Fruit fly (Drosophila melanogaster) whole organism, prepupa: Measurements from ENCODE around the gene Regnase-1.

ENCODE experiments used
- Blimp-1 ChIP-seq: fragments of 200-800 bp; sonication (Bioruptor generic); optimal IDR thresholded peaks from 3 replicates; lab custom pipeline; 2017; ENCODE audit warnings: missing biosample characterization, missing genetic modification characterization, mild to moderate bottlenecking, moderate library complexity, missing genetic modification reagents
- CG10631 ChIP-seq: fragments of 200-800 bp; sonication (Bioruptor generic); optimal IDR thresholded peaks from 2 replicates; lab custom pipeline; 2016; ENCODE audit warnings: missing biosample characterization, missing genetic modification characterization
- CG10669 ChIP-seq: fragments of 200-800 bp; sonication (Bioruptor generic); optimal IDR thresholded peaks from 3 replicates; lab custom pipeline; 2018; ENCODE audit warnings: missing biosample characterization, mild to moderate bottlenecking, missing genetic modification characterization, moderate library complexity
- CG11294 ChIP-seq: fragments of 200-800 bp; sonication (Bioruptor generic); IDR thresholded peaks from 2 replicates; pipeline ENCODE4 v1.3.6; 2022; ENCODE audit warnings: missing biosample characterization, missing genetic modification characterization
- CG11762 ChIP-seq: fragments of 200-800 bp; sonication (Bioruptor generic); optimal IDR thresholded peaks from 3 replicates; lab custom pipeline; 2016; ENCODE audit warnings: missing biosample characterization, missing genetic modification characterization; ENCODE audit not compliant: insufficient read depth
- CG11902 ChIP-seq: fragments of 200-800 bp; sonication (Bioruptor generic); optimal IDR thresholded peaks from 3 replicates; lab custom pipeline; 2016; ENCODE audit warnings: missing biosample characterization, missing genetic modification characterization
- CG15336 ChIP-seq: fragments of 200-800 bp; sonication (Bioruptor generic); IDR thresholded peaks from 2 replicates; pipeline ENCODE4 v1.3.6; 2022; ENCODE audit warnings: missing biosample characterization, missing genetic modification characterization
- CG1621 ChIP-seq: fragments of 200-800 bp; sonication (Bioruptor generic); optimal IDR thresholded peaks from 3 replicates; lab custom pipeline; 2018; ENCODE audit warnings: missing biosample characterization, mild to moderate bottlenecking, missing genetic modification characterization
- CG16779 ChIP-seq: fragments of 200-800 bp; sonication (Bioruptor generic); optimal IDR thresholded peaks from 3 replicates; lab custom pipeline; 2017; ENCODE audit warnings: missing biosample characterization, mild to moderate bottlenecking, missing genetic modification characterization
- CG3032 ChIP-seq: fragments of 200-800 bp; optimal IDR thresholded peaks from 2 replicates; lab custom pipeline; 2019; ENCODE audit warnings: missing biosample characterization, mild to moderate bottlenecking, missing genetic modification characterization, moderate library complexity
- CG31627 ChIP-seq: fragments of 200-800 bp; sonication (Bioruptor generic); optimal IDR thresholded peaks from 3 replicates; lab custom pipeline; 2016; ENCODE audit warnings: missing biosample characterization, missing genetic modification characterization
- CG34406 ChIP-seq: fragments of 200-800 bp; sonication (Bioruptor generic); optimal IDR thresholded peaks from 3 replicates; lab custom pipeline; 2016; ENCODE audit warnings: missing biosample characterization, missing genetic modification characterization
- CG3919 ChIP-seq: fragments of 200-800 bp; sonication (Bioruptor generic); optimal IDR thresholded peaks from 3 replicates; lab custom pipeline; 2016; ENCODE audit warnings: missing biosample characterization, missing genetic modification characterization
- CG4318 ChIP-seq: fragments of 200-800 bp; sonication (Bioruptor generic); optimal IDR thresholded peaks from 3 replicates; lab custom pipeline; 2017; ENCODE audit warnings: missing biosample characterization, mild to moderate bottlenecking, missing genetic modification characterization
- CG6163 ChIP-seq: fragments of 200-800 bp; sonication (Bioruptor generic); IDR thresholded peaks from 3 replicates; pipeline ENCODE4 v1.3.6; 2022; ENCODE audit warnings: missing biosample characterization, missing genetic modification characterization
- CG6276 ChIP-seq: fragments of 200-800 bp; sonication (Bioruptor generic); optimal IDR thresholded peaks from 2 replicates; lab custom pipeline; 2017; ENCODE audit warnings: missing biosample characterization, mild to moderate bottlenecking, missing genetic modification characterization
- CG6792 ChIP-seq: fragments of 200-800 bp; sonication (Bioruptor generic); optimal IDR thresholded peaks from 3 replicates; lab custom pipeline; 2016; ENCODE audit warnings: missing biosample characterization, missing genetic modification characterization
- CG6808 ChIP-seq: fragments of 200-800 bp; sonication (Bioruptor generic); optimal IDR thresholded peaks from 3 replicates; lab custom pipeline; 2017; ENCODE audit warnings: missing biosample characterization, missing genetic modification characterization, mild to moderate bottlenecking, moderate library complexity, missing genetic modification reagents
- CG7368 ChIP-seq: fragments of 200-800 bp; sonication (Bioruptor generic); optimal IDR thresholded peaks from 3 replicates; lab custom pipeline; 2016; ENCODE audit warnings: missing biosample characterization, missing genetic modification characterization
- CG8119 ChIP-seq: fragments of 200-800 bp; sonication (Bioruptor generic); IDR thresholded peaks from 3 replicates; pipeline ENCODE4 v1.3.6; 2022; ENCODE audit warnings: missing biosample characterization, missing genetic modification characterization
- CG8632 ChIP-seq: fragments of 200-800 bp; sonication (Bioruptor generic); optimal IDR thresholded peaks from 3 replicates; lab custom pipeline; 2016; ENCODE audit warnings: missing biosample characterization, missing genetic modification characterization
- Eip75B ChIP-seq: fragments of 200-800 bp; sonication (Bioruptor generic); optimal IDR thresholded peaks from 3 replicates; lab custom pipeline; 2016; ENCODE audit warnings: missing biosample characterization, missing genetic modification characterization
- Eip78C ChIP-seq: fragments of 200-800 bp; sonication (Bioruptor generic); peaks from one replicate; lab custom pipeline; 2016; ENCODE audit warnings: missing biosample characterization, missing genetic modification characterization
- Eip93F ChIP-seq: fragments of 200-800 bp; sonication (Bioruptor generic); optimal IDR thresholded peaks from 2 replicates; lab custom pipeline; 2016; ENCODE audit warnings: missing biosample characterization, mild to moderate bottlenecking, missing genetic modification characterization
- Ets21C ChIP-seq: fragments of 200-800 bp; sonication (Bioruptor generic); optimal IDR thresholded peaks from 3 replicates; lab custom pipeline; 2016; ENCODE audit warnings: missing biosample characterization, missing genetic modification characterization
- Ets96B ChIP-seq: fragments of 200-800 bp; optimal IDR thresholded peaks from 2 replicates; lab custom pipeline; 2019; ENCODE audit warnings: missing biosample characterization, mild to moderate bottlenecking, missing genetic modification characterization, moderate library complexity
- Gug ChIP-seq: fragments of 200-800 bp; sonication (Bioruptor generic); IDR thresholded peaks from 2 replicates; pipeline ENCODE4 v1.3.6; 2022; ENCODE audit warnings: missing biosample characterization, missing genetic modification characterization
- Hr38 ChIP-seq: sonication (Bioruptor generic); optimal IDR thresholded peaks from 2 replicates; lab custom pipeline; 2016; ENCODE audit warnings: missing biosample characterization, missing genetic modification characterization
- Hr4 ChIP-seq: fragments of 200-800 bp; sonication (Bioruptor generic); optimal IDR thresholded peaks from 3 replicates; lab custom pipeline; 2016; ENCODE audit warnings: missing biosample characterization, missing genetic modification characterization
- Lpt ChIP-seq: fragments of 200-800 bp; sonication (Bioruptor generic); optimal IDR thresholded peaks from 3 replicates; lab custom pipeline; 2016; ENCODE audit warnings: missing biosample characterization, missing genetic modification characterization
- Met ChIP-seq: fragments of 200-800 bp; sonication (Bioruptor generic); optimal IDR thresholded peaks from 3 replicates; lab custom pipeline; 2016; ENCODE audit warnings: missing biosample characterization, missing genetic modification characterization
- OdsH ChIP-seq: fragments of 200-800 bp; sonication (Bioruptor generic); optimal IDR thresholded peaks from 3 replicates; lab custom pipeline; 2016; ENCODE audit warnings: missing biosample characterization, missing genetic modification characterization
- Sox102F ChIP-seq: fragments of 200-800 bp; sonication (Bioruptor generic); optimal IDR thresholded peaks from 2 replicates; lab custom pipeline; 2016; ENCODE audit warnings: missing biosample characterization, mild to moderate bottlenecking, missing genetic modification characterization
- Sox14 ChIP-seq: fragments of 200-800 bp; sonication (Bioruptor generic); optimal IDR thresholded peaks from 3 replicates; lab custom pipeline; 2016; ENCODE audit warnings: missing biosample characterization, missing genetic modification characterization
- Sox15 ChIP-seq: fragments of 200-800 bp; sonication (Bioruptor generic); optimal IDR thresholded peaks from 3 replicates; lab custom pipeline; 2016; ENCODE audit warnings: missing biosample characterization, missing genetic modification characterization
- acj6 ChIP-seq: fragments of 200-800 bp; sonication (Bioruptor generic); optimal IDR thresholded peaks from 3 replicates; lab custom pipeline; 2016; ENCODE audit warnings: missing biosample characterization, missing genetic modification characterization
- cyc ChIP-seq: fragments of 200-800 bp; sonication (Bioruptor generic); optimal IDR thresholded peaks from 3 replicates; lab custom pipeline; 2016; ENCODE audit warnings: missing biosample characterization, missing genetic modification characterization
- dac ChIP-seq: fragments of 200-800 bp; sonication (Bioruptor generic); optimal IDR thresholded peaks from 2 replicates; lab custom pipeline; 2017; ENCODE audit warnings: missing biosample characterization, mild to moderate bottlenecking, missing genetic modification characterization
- eg ChIP-seq: fragments of 200-800 bp; sonication (Bioruptor generic); IDR thresholded peaks from 3 replicates; pipeline ENCODE4 v1.3.6; 2022; ENCODE audit warnings: missing biosample characterization, missing genetic modification characterization
- esn ChIP-seq: fragments of 200-800 bp; sonication (Bioruptor generic); optimal IDR thresholded peaks from 2 replicates; lab custom pipeline; 2016; ENCODE audit warnings: missing biosample characterization, mild to moderate bottlenecking, missing genetic modification characterization, moderate library complexity
- fd59A ChIP-seq: fragments of 200-800 bp; sonication (Bioruptor generic); optimal IDR thresholded peaks from 2 replicates; lab custom pipeline; 2017; ENCODE audit warnings: missing biosample characterization, mild to moderate bottlenecking, missing genetic modification characterization, missing genetic modification reagents
- fd85E ChIP-seq: fragments of 200-800 bp; sonication (Bioruptor generic); optimal IDR thresholded peaks from 3 replicates; lab custom pipeline; 2016; ENCODE audit warnings: missing biosample characterization, missing genetic modification characterization
- lz ChIP-seq: fragments of 200-800 bp; sonication (Bioruptor generic); optimal IDR thresholded peaks from 3 replicates; lab custom pipeline; 2016; ENCODE audit warnings: missing biosample characterization, missing genetic modification characterization
- pdm3 ChIP-seq: fragments of 200-800 bp; sonication (Bioruptor generic); optimal IDR thresholded peaks from 3 replicates; lab custom pipeline; 2016; ENCODE audit warnings: missing biosample characterization, missing genetic modification characterization
- salr ChIP-seq, 2 experiments: fragments of 200-800 bp; sonication (Bioruptor generic); optimal IDR thresholded peaks; 3 replicates each; lab custom pipeline; 2016 to 2018; ENCODE audit warnings: missing biosample characterization in 2 of 2, missing genetic modification characterization in 2 of 2, mild to moderate bottlenecking in 1 of 2
- spab ChIP-seq: fragments of 200-800 bp; sonication (Bioruptor generic); optimal IDR thresholded peaks from 2 replicates; lab custom pipeline; 2017; ENCODE audit warnings: missing biosample characterization, mild to moderate bottlenecking, missing genetic modification characterization, missing genetic modification reagents
- ss ChIP-seq, 2 experiments: fragments of 200-800 bp; sonication (Bioruptor generic); optimal IDR thresholded peaks; 2 replicates in 1 of 2; 3 replicates in 1 of 2; lab custom pipeline; 2017 to 2018; ENCODE audit warnings: mild to moderate bottlenecking in 2 of 2, missing biosample characterization in 2 of 2, missing genetic modification characterization in 2 of 2, moderate library complexity in 1 of 2
- svp ChIP-seq: fragments of 200-800 bp; sonication (Bioruptor generic); peaks from one replicate; lab custom pipeline; 2016; ENCODE audit warnings: missing biosample characterization, missing genetic modification characterization
- topi ChIP-seq: fragments of 200-800 bp; sonication (Bioruptor generic); optimal IDR thresholded peaks from 3 replicates; lab custom pipeline; 2016; ENCODE audit warnings: missing biosample characterization, missing genetic modification characterization

The Regnase-1 gene

dm6 chr3R:20001595-20001997 is 34.3 kb downstream of the Regnase-1 start (continued):
- no peak for TF ChIP-seq Eip93F (GFP tag; lab: Kevin White, UChicago)
- no peak for TF ChIP-seq Blimp-1 (GFP tag; lab: Kevin White, UChicago)
- peak; percentile 49 for TF ChIP-seq lz (GFP tag; lab: Kevin White, UChicago)
- peak; percentile 16 for TF ChIP-seq spab (GFP tag; lab: Kevin White, UChicago)
- 0 out of 3 replicates have a peak, but pooled peaks have one; percentile 14 for TF ChIP-seq CG8119 (GFP tag; lab: Robert Waterston, UW)
- peak; percentile 30 for TF ChIP-seq CG10669 (GFP tag; lab: Kevin White, UChicago)
- no peak for TF ChIP-seq CG11294 (GFP tag; lab: Robert Waterston, UW)

- peak; percentile 72 for TF ChIP-seq svp
- TF ChIP-seq CG16779, result peak; percentile 46
- peak; percentile 63 for TF ChIP-seq cyc (GFP tag; lab: Kevin White, UChicago)
- TF ChIP-seq fd85E, result no peak
- peak; percentile 83 for TF ChIP-seq esn
- TF ChIP-seq CG11762 (GFP tag; lab: Kevin White, UChicago), result peak; percentile 71
- peak; percentile 80 for TF ChIP-seq CG6163
- TF ChIP-seq Sox14 (GFP tag; lab: Kevin White, UChicago), result peak; percentile 56
- peak; percentile 92 for TF ChIP-seq CG8119 (GFP tag; lab: Robert Waterston, UW)
- TF ChIP-seq Ets21C (GFP tag; lab: Kevin White, UChicago), result peak; percentile 33
- TF ChIP-seq CG4318 (GFP tag; lab: Kevin White, UChicago), result peak; percentile 64
- peak; percentile 74 for TF ChIP-seq Hr4 (GFP tag; lab: Kevin White, UChicago)
- peak; percentile 60 for TF ChIP-seq CG11902 (GFP tag; lab: Kevin White, UChicago)
- peak; percentile 58 for TF ChIP-seq CG11294 (GFP tag; lab: Robert Waterston, UW)
- TF ChIP-seq Sox102F (GFP tag; lab: Kevin White, UChicago), result peak; percentile 72
- peak; percentile 83 for TF ChIP-seq CG3032 (tag; lab: Kevin White, UChicago)
- peak; percentile 82 for TF ChIP-seq CG3919
- peak; percentile 82 for TF ChIP-seq CG34406
- TF ChIP-seq Lpt (GFP tag; lab: Kevin White, UChicago), result peak; percentile 78
- TF ChIP-seq ss (GFP tag; optimal IDR thresholded peaks at IDR 0.05; lab: Kevin White, UChicago), result peak; percentile 20 to 54
- peak; percentile 73 for TF ChIP-seq Met (GFP tag; lab: Kevin White, UChicago)
- TF ChIP-seq CG6792 (GFP tag; lab: Kevin White, UChicago), result peak; percentile 75
- TF ChIP-seq CG10631 (GFP tag; lab: Kevin White, UChicago), result peak; percentile 87
- TF ChIP-seq topi, result peak; percentile 67
- peak; percentile 55 for TF ChIP-seq CG31627 (GFP tag; lab: Kevin White, UChicago)
- TF ChIP-seq spab (GFP tag; lab: Kevin White, UChicago), result peak; percentile 64
- peak; percentile 76 for TF ChIP-seq pdm3 (GFP tag; lab: Kevin White, UChicago)
- TF ChIP-seq Ets96B (tag; lab: Kevin White, UChicago), result peak; percentile 85
- TF ChIP-seq acj6, result peak; percentile 87
- TF ChIP-seq lz (GFP tag; lab: Kevin White, UChicago), result peak; percentile 62
- TF ChIP-seq fd59A (GFP tag; lab: Kevin White, UChicago), result peak; percentile 60
- TF ChIP-seq Eip78C (GFP tag; lab: Kevin White, UChicago), result peak; percentile 93
- TF ChIP-seq OdsH (GFP tag; lab: Kevin White, UChicago), result peak; percentile 85
- peak; percentile 50 for TF ChIP-seq Sox15 (GFP tag; lab: Kevin White, UChicago)
- TF ChIP-seq CG6808 (GFP tag; lab: Kevin White, UChicago), result peak; percentile 73
- TF ChIP-seq dac (GFP tag; lab: Kevin White, UChicago), result peak; percentile 32
- TF ChIP-seq Gug, result peak; percentile 73; the same call in 1 of the 2 replicates
- peak; percentile 62 for TF ChIP-seq CG7368 (GFP tag; lab: Kevin White, UChicago)
- no peak for TF ChIP-seq Eip93F (GFP tag; lab: Kevin White, UChicago)
- TF ChIP-seq CG15336 (GFP tag; lab: Robert Waterston, UW), result peak; percentile 86
- TF ChIP-seq CG8632 (GFP tag; lab: Kevin White, UChicago), result peak; percentile 79
- peak; percentile 40 for TF ChIP-seq CG6276
- peak; percentile 56 for TF ChIP-seq CG1621 (tag; lab: Kevin White, UChicago)
- peak; percentile 58 for TF ChIP-seq Eip75B (GFP tag; lab: Kevin White, UChicago)
- TF ChIP-seq salr (GFP tag; optimal IDR thresholded peaks at IDR 0.05; lab: Kevin White, UChicago), result peak; percentile 16 to 81
- TF ChIP-seq Hr38, result no peak
- TF ChIP-seq eg (GFP tag; lab: Robert Waterston, UW), result peak; percentile 88
These were observed 36.4 kb downstream of the Regnase-1 start for dm6 chr3R:19999474-19999873.
